Fruit fly (Drosophila melanogaster): ENCODE measurements around the gene CG6299.

DNA sequence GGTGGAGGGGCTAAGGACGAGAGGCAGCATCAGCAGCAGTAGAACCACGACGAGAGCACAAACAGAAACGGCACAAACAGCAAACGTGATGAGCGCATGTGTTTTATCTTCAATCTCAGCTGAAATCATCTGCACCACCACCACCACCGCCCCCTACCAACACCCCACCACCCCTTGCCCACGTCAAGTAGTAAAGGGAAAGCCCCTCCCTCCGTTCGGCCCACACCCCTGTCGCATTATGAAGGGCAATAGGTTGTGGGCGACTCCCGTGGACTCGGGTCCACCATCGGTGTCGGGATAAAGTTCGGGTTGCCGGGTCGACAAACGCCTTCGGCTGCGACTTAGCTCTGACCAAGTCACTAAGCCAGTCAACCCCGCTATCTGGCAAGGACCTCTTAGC is 19.0 kb upstream of the CG6299 start:
- TF ChIP-seq CG8478 (optimal IDR thresholded peaks at IDR 0.05) (no peak), CTCF (optimal IDR thresholded peaks at IDR 0.05) (no peak)
